Fruit fly (Drosophila melanogaster) whole organism, embryonic: ENCODE measurements around the gene synr.

Source experiments
- B-H1 ChIP-seq: fragments of 200-800 bp; sonication (Bioruptor generic); IDR thresholded peaks from 3 replicates; pipeline ENCODE4 v1.3.6; 2022; ENCODE audit warnings: missing biosample characterization, missing genetic modification characterization
- Blimp-1 ChIP-seq: fragments of 200-800 bp; sonication (Bioruptor generic); optimal IDR thresholded peaks from 3 replicates; lab custom pipeline; 2018; ENCODE audit warnings: missing biosample characterization, missing genetic modification characterization, mild to moderate bottlenecking, moderate library complexity, missing genetic modification reagents
- CG10543 ChIP-seq: fragments of 200-800 bp; sonication (Bioruptor generic); optimal IDR thresholded peaks from 3 replicates; lab custom pipeline; 2017; ENCODE audit warnings: missing biosample characterization, mild to moderate bottlenecking, missing genetic modification characterization, moderate library complexity
- CG12769 ChIP-seq: fragments of 200-800 bp; sonication (Bioruptor generic); optimal IDR thresholded peaks from 2 replicates; lab custom pipeline; 2019; ENCODE audit warnings: missing biosample characterization, mild to moderate bottlenecking, missing genetic modification characterization, moderate library complexity
- CG14441 ChIP-seq: fragments of 200-800 bp; sonication (Bioruptor generic); IDR thresholded peaks from 2 replicates; pipeline ENCODE4 v1.3.6; 2022; ENCODE audit warnings: missing biosample characterization, missing genetic modification characterization
- CG15696 ChIP-seq: fragments of 200-800 bp; sonication (Bioruptor generic); optimal IDR thresholded peaks from 2 replicates; lab custom pipeline; 2019; ENCODE audit warnings: missing biosample characterization, mild to moderate bottlenecking, missing genetic modification characterization, moderate library complexity
- CG17361 ChIP-seq: fragments of 200-800 bp; sonication (Bioruptor generic); IDR thresholded peaks from 3 replicates; pipeline ENCODE4 v1.3.6; 2022; ENCODE audit warnings: missing biosample characterization, missing genetic modification characterization
- CG2120 ChIP-seq: fragments of 200-800 bp; sonication (Bioruptor generic); optimal IDR thresholded peaks from 3 replicates; lab custom pipeline; 2016; ENCODE audit warnings: missing biosample characterization, missing genetic modification characterization
- CG32772 ChIP-seq: fragments of 200-800 bp; sonication (Bioruptor generic); IDR thresholded peaks from 2 replicates; pipeline ENCODE4 v1.3.6; 2022; ENCODE audit warnings: missing biosample characterization, missing genetic modification characterization
- CG4617 ChIP-seq: fragments of 200-800 bp; sonication (Bioruptor generic); optimal IDR thresholded peaks from 3 replicates; lab custom pipeline; 2016; ENCODE audit warnings: missing biosample characterization, missing genetic modification characterization, borderline replicate concordance
- CG4820 ChIP-seq: fragments of 200-800 bp; sonication (Bioruptor generic); optimal IDR thresholded peaks from 3 replicates; lab custom pipeline; 2016; ENCODE audit warnings: missing biosample characterization, missing genetic modification characterization
- CG5245 ChIP-seq: fragments of 200-800 bp; sonication (Bioruptor generic); optimal IDR thresholded peaks from 3 replicates; lab custom pipeline; 2016; ENCODE audit warnings: missing biosample characterization, missing genetic modification characterization
- CG6813 ChIP-seq: fragments of 200-800 bp; sonication (Bioruptor generic); optimal IDR thresholded peaks from 2 replicates; lab custom pipeline; 2017; ENCODE audit warnings: missing biosample characterization, missing genetic modification characterization, mild to moderate bottlenecking, moderate library complexity, missing genetic modification reagents
- CG7372 ChIP-seq: fragments of 200-800 bp; sonication (Bioruptor generic); IDR thresholded peaks from 2 replicates; pipeline ENCODE4 v1.3.6; 2022; ENCODE audit warnings: missing biosample characterization, missing genetic modification characterization
- CG8478 ChIP-seq: fragments of >200 bp; optimal IDR thresholded peaks from 2 replicates; lab custom pipeline; 2018
- Dip2 ChIP-seq: fragments of 200-800 bp; sonication (Bioruptor generic); IDR thresholded peaks from 2 replicates; pipeline ENCODE4 v1.3.6; 2022; ENCODE audit warnings: missing biosample characterization, missing genetic modification characterization
- Doc2 ChIP-seq: fragments of 200-800 bp; sonication (Bioruptor generic); IDR thresholded peaks from 2 replicates; pipeline ENCODE4 v1.3.6; 2022; ENCODE audit warnings: missing biosample characterization, missing genetic modification characterization
- MBD-R2 ChIP-seq: fragments of 200-800 bp; sonication (Bioruptor generic); IDR thresholded peaks from 2 replicates; pipeline ENCODE4 v1.3.6; 2022; ENCODE audit warnings: missing biosample characterization, missing genetic modification characterization
- PHDP ChIP-seq: fragments of 200-800 bp; sonication (Bioruptor generic); optimal IDR thresholded peaks from 3 replicates; lab custom pipeline; 2018; ENCODE audit warnings: missing biosample characterization, mild to moderate bottlenecking, missing genetic modification characterization, moderate library complexity
- Side ChIP-seq: fragments of 200-800 bp; sonication (Bioruptor generic); optimal IDR thresholded peaks from 2 replicates; lab custom pipeline; 2016; ENCODE audit warnings: missing biosample characterization, missing genetic modification characterization
- Sin3A ChIP-seq: fragments of >200 bp; optimal IDR thresholded peaks from 2 replicates; lab custom pipeline; 2018
- abd-A ChIP-seq: fragments of 200-800 bp; sonication (Bioruptor generic); optimal IDR thresholded peaks from 3 replicates; lab custom pipeline; 2019; ENCODE audit warnings: missing biosample characterization, mild to moderate bottlenecking, missing genetic modification characterization, moderate library complexity
- bowl ChIP-seq: fragments of 200-800 bp; sonication (Bioruptor generic); IDR thresholded peaks from 2 replicates; pipeline ENCODE4 v1.3.6; 2022; ENCODE audit warnings: missing biosample characterization, missing genetic modification characterization
- bsh ChIP-seq, 2 experiments: fragments of 200-800 bp; sonication (Bioruptor generic); optimal IDR thresholded peaks; 2 replicates each; lab custom pipeline; 2017 to 2018; ENCODE audit warnings: mild to moderate bottlenecking in 2 of 2, missing biosample characterization in 2 of 2, missing genetic modification characterization in 2 of 2, moderate library complexity in 1 of 2
- cwo ChIP-seq: fragments of 200-800 bp; sonication (Bioruptor generic); optimal IDR thresholded peaks from 3 replicates; lab custom pipeline; 2017; ENCODE audit warnings: missing biosample characterization, missing genetic modification characterization, mild to moderate bottlenecking, moderate library complexity, missing genetic modification reagents
- disco-r ChIP-seq: fragments of 200-800 bp; sonication (Bioruptor generic); optimal IDR thresholded peaks from 2 replicates; lab custom pipeline; 2016; ENCODE audit warnings: missing biosample characterization, missing genetic modification characterization
- gcm ChIP-seq: fragments of 200-800 bp; sonication (Bioruptor generic); optimal IDR thresholded peaks from 2 replicates; lab custom pipeline; 2019; ENCODE audit warnings: missing biosample characterization, mild to moderate bottlenecking, missing genetic modification characterization, moderate library complexity
- grn ChIP-seq: fragments of 200-800 bp; sonication (Bioruptor generic); optimal IDR thresholded peaks from 3 replicates; lab custom pipeline; 2017; ENCODE audit warnings: missing biosample characterization, missing genetic modification characterization
- hb ChIP-seq: fragments of 200-800 bp; sonication (Bioruptor generic); IDR thresholded peaks from 3 replicates; pipeline ENCODE4 v1.3.6; 2022; ENCODE audit warnings: missing biosample characterization, missing genetic modification characterization; ENCODE audit not compliant: partially characterized antibody
- schlank ChIP-seq: fragments of 200-800 bp; sonication (Bioruptor generic); optimal IDR thresholded peaks from 2 replicates; lab custom pipeline; 2018; ENCODE audit warnings: missing biosample characterization, mild to moderate bottlenecking, missing genetic modification characterization
- sd ChIP-seq: fragments of 200-800 bp; sonication (Bioruptor generic); optimal IDR thresholded peaks from 3 replicates; lab custom pipeline; 2018; ENCODE audit warnings: missing biosample characterization, mild to moderate bottlenecking, missing genetic modification characterization, moderate library complexity
- sens ChIP-seq: fragments of 200-800 bp; sonication (Bioruptor generic); peaks from one replicate; lab custom pipeline; 2016; ENCODE audit warnings: missing biosample characterization, missing genetic modification characterization
- seq ChIP-seq: fragments of 200-800 bp; sonication (Bioruptor generic); IDR thresholded peaks from 2 replicates; pipeline ENCODE4 v1.3.6; 2022; ENCODE audit warnings: missing biosample characterization, missing genetic modification characterization
- so ChIP-seq: fragments of 200-800 bp; sonication (Bioruptor generic); IDR thresholded peaks from 3 replicates; pipeline ENCODE4 v1.3.6; 2022; ENCODE audit warnings: missing biosample characterization, missing genetic modification characterization
- sr ChIP-seq: fragments of 200-800 bp; sonication (Bioruptor generic); IDR thresholded peaks from 3 replicates; pipeline ENCODE4 v1.3.6; 2022; ENCODE audit warnings: missing biosample characterization, missing genetic modification characterization
- tgo ChIP-seq: fragments of 200-800 bp; sonication (Bioruptor generic); IDR thresholded peaks from 3 replicates; pipeline ENCODE4 v1.3.6; 2022; ENCODE audit warnings: missing biosample characterization, missing genetic modification characterization
- zen2 ChIP-seq: fragments of 200-800 bp; sonication (Bioruptor generic); IDR thresholded peaks from 3 replicates; pipeline ENCODE4 v1.3.6; 2022; ENCODE audit warnings: missing biosample characterization, missing genetic modification characterization; ENCODE audit not compliant: partially characterized antibody
- zf30C ChIP-seq: fragments of 200-800 bp; sonication (Bioruptor generic); optimal IDR thresholded peaks from 3 replicates; lab custom pipeline; 2018; ENCODE audit warnings: missing biosample characterization, mild to moderate bottlenecking, missing genetic modification characterization

Gene synr

dm6 chr2L:4896484-4897205 lies 45.9 kb upstream of the synr start (continued):
- no peak for TF ChIP-seq CG15696 (tag; lab: Kevin White, UChicago)
- no peak for TF ChIP-seq seq
- no peak for TF ChIP-seq schlank (tag; lab: Kevin White, UChicago)
- TF ChIP-seq CG32772, result no peak
- TF ChIP-seq PHDP (tag; lab: Kevin White, UChicago), result no peak
- peak; percentile 30 for TF ChIP-seq abd-A (tag; lab: Kevin White, UChicago)
- TF ChIP-seq zen2 (GFP tag; lab: Robert Waterston, UW), result no peak
- TF ChIP-seq CG10543, result peak; percentile 20
- no peak for TF ChIP-seq CG2120 (GFP tag; lab: Kevin White, UChicago)
- TF ChIP-seq bowl (GFP tag; lab: Robert Waterston, UW), result no peak
- TF ChIP-seq Dip2 (GFP tag; lab: Robert Waterston, UW), result no peak

- TF ChIP-seq Sin3A (lab: Kevin White, UChicago) (no peak), Side (GFP tag; lab: Kevin White, UChicago) (no peak), CG12769 (tag; lab: Kevin White, UChicago) (peak; percentile 61), sr (GFP tag; lab: Robert Waterston, UW) (peak; percentile 82), disco-r (GFP tag; lab: Kevin White, UChicago) (no peak), Blimp-1 (GFP tag; lab: Kevin White, UChicago) (peak; percentile 30), Doc2 (GFP tag; lab: Robert Waterston, UW) (no peak), hb (no peak), CG5245 (GFP tag; lab: Kevin White, UChicago) (no peak), CG4617 (GFP tag; lab: Kevin White, UChicago) (no peak), CG6813 (GFP tag; lab: Kevin White, UChicago) (no peak), sens (GFP tag; lab: Kevin White, UChicago) (peak; percentile 24), CG8478 (lab: Kevin White, UChicago) (no peak), so (0 out of 3 replicates have a peak, but pooled peaks have one; percentile 43), CG17361 (no peak), B-H1 (no peak), CG7372 (GFP tag; lab: Robert Waterston, UW) (peak; percentile 39; the same call in 1 of the 2 replicates), cwo (GFP tag; lab: Kevin White, UChicago) (peak; percentile 44), sd (tag; lab: Kevin White, UChicago) (peak; percentile 79), tgo (GFP tag; lab: Robert Waterston, UW) (no peak), CG14441 (no peak), grn (GFP tag; lab: Kevin White, UChicago) (no peak), MBD-R2 (GFP tag; lab: Robert Waterston, UW) (no peak), zf30C (no peak), CG10543 (peak; percentile 24), gcm (GFP tag; lab: Kevin White, UChicago) (peak; percentile 49), bsh (GFP tag; optimal IDR thresholded peaks at IDR 0.05; lab: Kevin White, UChicago) (no peak), CG4820 (GFP tag; lab: Kevin White, UChicago) (no peak)
These were observed 44.4 kb upstream of the synr start for dm6 chr2L:4898165-4898564.
